Worm (Caenorhabditis elegans): ENCODE data around the gene ddx-15.

The ddx-15 gene

ce11 chrIII:5552072-5552667 is 39.3 kb downstream of the ddx-15 start, which contains the start of gene F09F7.6 (continued):
- no peak for TF ChIP-seq F10E7.11 (tag; optimal IDR thresholded peaks at IDR 0.05)
- TF ChIP-seq lin-40 (tag; optimal IDR thresholded peaks at IDR 0.05), result peak; percentile 57
- TF ChIP-seq atf-7 (tag; optimal IDR thresholded peaks at IDR 0.05), result peak; percentile 25
- TF ChIP-seq hlh-26 (GFP tag; conservative IDR thresholded peaks at IDR 0.05), result no peak
- no peak for TF ChIP-seq madf-6 (GFP tag; IDR thresholded peaks at IDR 0.05)
- no peak for TF ChIP-seq unc-62 (GFP tag; optimal IDR thresholded peaks at IDR 0.05)
- TF ChIP-seq T26A5.8 (tag; optimal IDR thresholded peaks at IDR 0.05), result no peak
- no peak for TF ChIP-seq sptf-2 (GFP tag; optimal IDR thresholded peaks at IDR 0.05)
- no peak for TF ChIP-seq ztf-6 (GFP tag; IDR thresholded peaks at IDR 0.05)
- TF ChIP-seq nhr-179 (tag; optimal IDR thresholded peaks at IDR 0.05), result no peak
- TF ChIP-seq ceh-58 (GFP tag; IDR thresholded peaks at IDR 0.05), result no peak
- no peak for TF ChIP-seq Y67H2A.10 (GFP tag; conservative IDR thresholded peaks at IDR 0.05)
- TF ChIP-seq C06A6.2 (GFP tag; conservative IDR thresholded peaks at IDR 0.05), result 0 out of 2 replicates have a peak, but pooled peaks have one; percentile 28
- no peak for TF ChIP-seq F57C9.4 (tag; optimal IDR thresholded peaks at IDR 0.05)
- TF ChIP-seq ztf-26 (tag; optimal IDR thresholded peaks at IDR 0.05), result no peak
- TF ChIP-seq ztf-22 (GFP tag; optimal IDR thresholded peaks at IDR 0.05), result no peak
- TF ChIP-seq F37B4.10 (GFP tag; IDR thresholded peaks at IDR 0.05), result no peak
- no peak for TF ChIP-seq lin-54 (GFP tag; optimal IDR thresholded peaks at IDR 0.05)
- TF ChIP-seq dpff-1 (tag; optimal IDR thresholded peaks at IDR 0.05), result no peak
- peak; percentile 38 for TF ChIP-seq attf-5 (GFP tag; optimal IDR thresholded peaks at IDR 0.05)
- peak; percentile 64 for TF ChIP-seq somi-1 (GFP tag; optimal IDR thresholded peaks at IDR 0.05)
- no peak for TF ChIP-seq mxl-1 (tag; optimal IDR thresholded peaks at IDR 0.05)
- TF ChIP-seq cebp-2 (GFP tag; IDR thresholded peaks at IDR 0.05), result no peak
- TF ChIP-seq aptf-2 (GFP tag; conservative IDR thresholded peaks at IDR 0.05), result no peak
- no peak for TF ChIP-seq madf-3 (GFP tag; IDR thresholded peaks at IDR 0.05)
- no peak for TF ChIP-seq F49E8.2 (tag; optimal IDR thresholded peaks at IDR 0.05; ENCODE audit: insufficient read depth)
- TF ChIP-seq ceh-91 (GFP tag; IDR thresholded peaks at IDR 0.05), result no peak
- no peak for TF ChIP-seq ceh-100 (GFP tag; IDR thresholded peaks at IDR 0.05)
- TF ChIP-seq him-1 (tag; optimal IDR thresholded peaks at IDR 0.05), result no peak
- TF ChIP-seq aptf-3 (GFP tag; IDR thresholded peaks at IDR 0.05), result no peak
- TF ChIP-seq Y53G8AR.9 (GFP tag; conservative IDR thresholded peaks at IDR 0.05), result no peak
- no peak for TF ChIP-seq rec-8 (tag; optimal IDR thresholded peaks at IDR 0.05)
- no peak for TF ChIP-seq madf-10 (tag; optimal IDR thresholded peaks at IDR 0.05)
- no peak for TF ChIP-seq ekl-4 (GFP tag; IDR thresholded peaks at IDR 0.05)
- TF ChIP-seq B0035.1 (tag; optimal IDR thresholded peaks at IDR 0.05), result no peak

- no peak for TF ChIP-seq F57C9.4 (tag; optimal IDR thresholded peaks at IDR 0.05)
- no peak for TF ChIP-seq snpc-4 (GFP tag; optimal IDR thresholded peaks at IDR 0.05)
- no peak for TF ChIP-seq snpc-4 (tag; optimal IDR thresholded peaks at IDR 0.05)
- no peak for TF ChIP-seq T26A5.8 (tag; optimal IDR thresholded peaks at IDR 0.05)
- TF ChIP-seq T07F8.4 (tag; optimal IDR thresholded peaks at IDR 0.05), result no peak
- TF ChIP-seq snpc-3.4 (tag; optimal IDR thresholded peaks at IDR 0.05), result no peak
- no peak for TF ChIP-seq D2030.7 (GFP tag; IDR thresholded peaks at IDR 0.05)
- TF ChIP-seq attf-3 (GFP tag; conservative IDR thresholded peaks at IDR 0.05), result no peak; the same call in 1 of the 2 replicates
- TF ChIP-seq nfya-2 (GFP tag; IDR thresholded peaks at IDR 0.05), result no peak
- 0 out of 2 replicates have a peak, but pooled peaks have one; percentile 33 for TF ChIP-seq Y56A3A.18 (GFP tag; IDR thresholded peaks at IDR 0.05)
- TF ChIP-seq madf-10 (tag; optimal IDR thresholded peaks at IDR 0.05), result peak; percentile 43
- no peak for TF ChIP-seq tbx-9 (tag; optimal IDR thresholded peaks at IDR 0.05; ENCODE audit: borderline replicate concordance)
- no peak for TF ChIP-seq ccch-3 (GFP tag; optimal IDR thresholded peaks at IDR 0.05)
- TF ChIP-seq F33H1.4 (GFP tag; IDR thresholded peaks at IDR 0.05), result 0 out of 2 replicates have a peak, but pooled peaks have one; percentile 4
- no peak for TF ChIP-seq dox-1 (GFP tag; IDR thresholded peaks at IDR 0.05)
- no peak for TF ChIP-seq dpl-1 (GFP tag; optimal IDR thresholded peaks at IDR 0.05)
- TF ChIP-seq zim-3 (tag; optimal IDR thresholded peaks at IDR 0.05), result peak; percentile 5
- TF ChIP-seq attf-6 (GFP tag; IDR thresholded peaks at IDR 0.05), result no peak
- TF ChIP-seq cebp-2 (GFP tag; IDR thresholded peaks at IDR 0.05), result no peak
- no peak for TF ChIP-seq ztf-6 (GFP tag; IDR thresholded peaks at IDR 0.05)
Measured at ce11 chrIII:5550844-5551243, 40.7 kb downstream of the ddx-15 start.

Measured in whole organism, young adult.